Worm (Caenorhabditis elegans) whole organism, midembryonic: ENCODE results near the gene comt-3.
A peak's percentile ranks its signal among the peaks of the same experiment; 100 is the strongest.

Experiments
- T22C8.4 ChIP-seq: fragments of 200-800 bp; sonication (Bioruptor generic); IDR thresholded peaks from 2 replicates; pipeline ENCODE4 v1.3.6; 2022; ENCODE audit warnings: missing genetic modification characterization, missing compliant biosample characterization
- cog-1 ChIP-seq: sonication (generic microtip); optimal IDR thresholded peaks from 2 replicates; lab custom pipeline; 2016; ENCODE audit warnings: missing genetic modification characterization, missing compliant biosample characterization
- flt-1 ChIP-seq: fragments of 200-800 bp; sonication (Bioruptor generic); IDR thresholded peaks from 2 replicates; pipeline ENCODE4 v1.3.6; 2022; ENCODE audit warnings: missing genetic modification characterization, missing compliant biosample characterization
- klf-2 ChIP-seq: fragments of 200-800 bp; sonication (Bioruptor generic); conservative IDR thresholded peaks from 2 replicates; pipeline ENCODE4 v1.3.6; 2022; ENCODE audit warnings: missing genetic modification reagents, missing genetic modification characterization, missing compliant biosample characterization
- med-1 ChIP-seq: sonication (generic microtip); optimal IDR thresholded peaks from 2 replicates; lab custom pipeline; 2017; ENCODE audit warnings: missing genetic modification characterization, mild to moderate bottlenecking, missing compliant biosample characterization, antibody characterized with exemption, missing genetic modification reagents; ENCODE audit not compliant: insufficient read depth
- ref-1 ChIP-seq: fragments of 200-800 bp; sonication (Bioruptor generic); conservative IDR thresholded peaks from 2 replicates; pipeline ENCODE4 v1.3.6; 2022; ENCODE audit warnings: missing genetic modification reagents, missing genetic modification characterization, missing compliant biosample characterization
- tab-1 ChIP-seq: fragments of 200-800 bp; sonication (Bioruptor generic); IDR thresholded peaks from 2 replicates; pipeline ENCODE4 v1.3.6; 2022; ENCODE audit warnings: missing genetic modification characterization, missing compliant biosample characterization
- ztf-23 ChIP-seq: fragments of 200-800 bp; sonication (Bioruptor generic); IDR thresholded peaks from 2 replicates; pipeline ENCODE4 v1.3.6; 2022; ENCODE audit warnings: missing genetic modification reagents, missing genetic modification characterization, missing compliant biosample characterization
- ztf-29 ChIP-seq: fragments of 200-800 bp; sonication (Bioruptor generic); IDR thresholded peaks from 2 replicates; pipeline ENCODE4 v1.3.6; 2022; ENCODE audit warnings: missing genetic modification reagents, missing genetic modification characterization, missing compliant biosample characterization

comt-3 gene

ce11 chrV:2031454-2031853 is 25.9 kb upstream of the comt-3 start, which contains the start of gene hil-6:
Gene hil-6 (minus strand): TSS chrV:2031554.
- no peak for TF ChIP-seq ztf-23 (GFP tag; lab: Robert Waterston, UW)
- no peak for TF ChIP-seq cog-1 (tag; lab: Kevin White, UChicago)
- no peak for TF ChIP-seq ztf-29 (GFP tag; lab: Robert Waterston, UW)
- no peak for TF ChIP-seq klf-2 (GFP tag; lab: Robert Waterston, UW)
- no peak for TF ChIP-seq ref-1 (GFP tag; lab: Robert Waterston, UW)
- no peak for TF ChIP-seq flt-1

- no peak for TF ChIP-seq flt-1
- no peak for TF ChIP-seq klf-2 (GFP tag; lab: Robert Waterston, UW)
- no peak for TF ChIP-seq ref-1 (GFP tag; lab: Robert Waterston, UW)
- no peak for TF ChIP-seq T22C8.4 (GFP tag; lab: Robert Waterston, UW)
- TF ChIP-seq med-1 = no peak
- no peak for TF ChIP-seq ztf-29 (GFP tag; lab: Robert Waterston, UW)
- TF ChIP-seq ztf-23 (GFP tag; lab: Robert Waterston, UW) = no peak
- TF ChIP-seq cog-1 (tag; lab: Kevin White, UChicago) = no peak
- TF ChIP-seq tab-1 = no peak
Observed at ce11 chrV:2035545-2035944, 21.8 kb upstream of the comt-3 start, which contains the start of gene srab-23. Gene srab-23 (minus strand): TSS chrV:2035645.

ce11 chrV:2045956-2046355 is 11.4 kb upstream of the comt-3 start, which contains the start of gene Y40B10A.5:
Gene Y40B10A.5 (minus strand): TSS chrV:2046056.
- no peak for TF ChIP-seq ztf-29 (GFP tag; lab: Robert Waterston, UW)
- no peak for TF ChIP-seq flt-1
- TF ChIP-seq T22C8.4 (GFP tag; lab: Robert Waterston, UW) = no peak
- TF ChIP-seq ztf-23 (GFP tag; lab: Robert Waterston, UW) = no peak
- TF ChIP-seq ref-1 (GFP tag; lab: Robert Waterston, UW) = no peak
- TF ChIP-seq cog-1 (tag; lab: Kevin White, UChicago) = no peak
- no peak for TF ChIP-seq klf-2 (GFP tag; lab: Robert Waterston, UW)
- TF ChIP-seq med-1 = no peak
- TF ChIP-seq tab-1 = no peak

- TF ChIP-seq ztf-23 (GFP tag; lab: Robert Waterston, UW) = no peak
- no peak for TF ChIP-seq T22C8.4 (GFP tag; lab: Robert Waterston, UW)
- no peak for TF ChIP-seq tab-1
- TF ChIP-seq ref-1 (GFP tag; lab: Robert Waterston, UW) = no peak
Observed at ce11 chrV:2050136-2050535, 7.2 kb upstream of the comt-3 start, which contains the start of gene comt-4. Gene comt-4 (minus strand): TSS chrV:2050185.

- no peak for TF ChIP-seq flt-1
- TF ChIP-seq ztf-23 (GFP tag; lab: Robert Waterston, UW) = 0 out of 2 replicates have a peak, but pooled peaks have one; percentile 41
Observed at ce11 chrV:2050790-2051189, 6.5 kb upstream of the comt-3 start.

- no peak for TF ChIP-seq ztf-23 (GFP tag; lab: Robert Waterston, UW)
- no peak for TF ChIP-seq T22C8.4 (GFP tag; lab: Robert Waterston, UW)
- TF ChIP-seq ref-1 (GFP tag; lab: Robert Waterston, UW) = no peak
- no peak for TF ChIP-seq flt-1
- TF ChIP-seq med-1 = no peak
- TF ChIP-seq klf-2 (GFP tag; lab: Robert Waterston, UW) = no peak
- no peak for TF ChIP-seq ztf-29 (GFP tag; lab: Robert Waterston, UW)
- no peak for TF ChIP-seq cog-1 (tag; lab: Kevin White, UChicago)
- TF ChIP-seq tab-1 = no peak
Observed at ce11 chrV:2051507-2051906, 5.8 kb upstream of the comt-3 start, which contains the start of gene Y40B10A.11. Gene Y40B10A.11 (minus strand): TSS chrV:2051607.

- TF ChIP-seq flt-1 = no peak
- no peak for TF ChIP-seq ztf-23 (GFP tag; lab: Robert Waterston, UW)
- no peak for TF ChIP-seq med-1
- no peak for TF ChIP-seq ref-1 (GFP tag; lab: Robert Waterston, UW)
- TF ChIP-seq T22C8.4 (GFP tag; lab: Robert Waterston, UW) = no peak
- TF ChIP-seq cog-1 (tag; lab: Kevin White, UChicago) = no peak
- TF ChIP-seq tab-1 = no peak
- no peak for TF ChIP-seq ztf-29 (GFP tag; lab: Robert Waterston, UW)
- TF ChIP-seq klf-2 (GFP tag; lab: Robert Waterston, UW) = no peak
Observed at ce11 chrV:2053509-2053908, 3.8 kb upstream of the comt-3 start, which contains the start of gene comt-5. Gene comt-5 (minus strand): TSS chrV:2053609.

- TF ChIP-seq klf-2 (GFP tag; lab: Robert Waterston, UW) (no peak), med-1 (no peak), cog-1 (tag; lab: Kevin White, UChicago) (no peak), tab-1 (no peak), ref-1 (GFP tag; lab: Robert Waterston, UW) (no peak), flt-1 (no peak), ztf-23 (GFP tag; lab: Robert Waterston, UW) (no peak), T22C8.4 (GFP tag; lab: Robert Waterston, UW) (no peak), ztf-29 (GFP tag; lab: Robert Waterston, UW) (no peak)
Observed at ce11 chrV:2054254-2054653, 3.1 kb upstream of the comt-3 start.

- no peak for TF ChIP-seq med-1
- no peak for TF ChIP-seq tab-1
- TF ChIP-seq klf-2 (GFP tag; lab: Robert Waterston, UW) = no peak
- TF ChIP-seq ztf-29 (GFP tag; lab: Robert Waterston, UW) = no peak
- no peak for TF ChIP-seq ztf-23 (GFP tag; lab: Robert Waterston, UW)
- TF ChIP-seq cog-1 (tag; lab: Kevin White, UChicago) = no peak
Observed at ce11 chrV:2055765-2056504, 1.4 kb upstream of the comt-3 start.

- TF ChIP-seq tab-1 = no peak
- TF ChIP-seq ztf-29 (GFP tag; lab: Robert Waterston, UW) = no peak
- TF ChIP-seq T22C8.4 (GFP tag; lab: Robert Waterston, UW) = no peak
- TF ChIP-seq med-1 = no peak
- TF ChIP-seq cog-1 (tag; lab: Kevin White, UChicago) = no peak
- no peak for TF ChIP-seq flt-1
- no peak for TF ChIP-seq klf-2 (GFP tag; lab: Robert Waterston, UW)
- TF ChIP-seq ztf-23 (GFP tag; lab: Robert Waterston, UW) = no peak
- TF ChIP-seq ref-1 (GFP tag; lab: Robert Waterston, UW) = no peak
Observed at ce11 chrV:2066780-2067179, 9.4 kb downstream of the comt-3 start, which contains the start of gene nhr-86. Gene nhr-86 (minus strand): TSS chrV:2066850.
